Fruit fly (Drosophila melanogaster) whole organism, prepupa: Measurements from ENCODE around the gene UQCR-C1.
A peak's percentile ranks its signal among the peaks of the same experiment; 100 is the strongest.

Experiments
- Blimp-1 ChIP-seq: fragments of 200-800 bp; sonication (Bioruptor generic); optimal IDR thresholded peaks from 3 replicates; lab custom pipeline; 2017; ENCODE audit warnings: missing biosample characterization, missing genetic modification characterization, mild to moderate bottlenecking, moderate library complexity, missing genetic modification reagents
- CG10631 ChIP-seq: fragments of 200-800 bp; sonication (Bioruptor generic); optimal IDR thresholded peaks from 2 replicates; lab custom pipeline; 2016; ENCODE audit warnings: missing biosample characterization, missing genetic modification characterization
- CG10669 ChIP-seq: fragments of 200-800 bp; sonication (Bioruptor generic); optimal IDR thresholded peaks from 3 replicates; lab custom pipeline; 2018; ENCODE audit warnings: missing biosample characterization, mild to moderate bottlenecking, missing genetic modification characterization, moderate library complexity
- CG11294 ChIP-seq: fragments of 200-800 bp; sonication (Bioruptor generic); IDR thresholded peaks from 2 replicates; pipeline ENCODE4 v1.3.6; 2022; ENCODE audit warnings: missing biosample characterization, missing genetic modification characterization
- CG11902 ChIP-seq: fragments of 200-800 bp; sonication (Bioruptor generic); optimal IDR thresholded peaks from 3 replicates; lab custom pipeline; 2016; ENCODE audit warnings: missing biosample characterization, missing genetic modification characterization
- CG1621 ChIP-seq: fragments of 200-800 bp; sonication (Bioruptor generic); optimal IDR thresholded peaks from 3 replicates; lab custom pipeline; 2018; ENCODE audit warnings: missing biosample characterization, mild to moderate bottlenecking, missing genetic modification characterization
- CG16779 ChIP-seq: fragments of 200-800 bp; sonication (Bioruptor generic); optimal IDR thresholded peaks from 3 replicates; lab custom pipeline; 2017; ENCODE audit warnings: missing biosample characterization, mild to moderate bottlenecking, missing genetic modification characterization
- CG3032 ChIP-seq: fragments of 200-800 bp; optimal IDR thresholded peaks from 2 replicates; lab custom pipeline; 2019; ENCODE audit warnings: missing biosample characterization, mild to moderate bottlenecking, missing genetic modification characterization, moderate library complexity
- CG31627 ChIP-seq: fragments of 200-800 bp; sonication (Bioruptor generic); optimal IDR thresholded peaks from 3 replicates; lab custom pipeline; 2016; ENCODE audit warnings: missing biosample characterization, missing genetic modification characterization
- CG3919 ChIP-seq: fragments of 200-800 bp; sonication (Bioruptor generic); optimal IDR thresholded peaks from 3 replicates; lab custom pipeline; 2016; ENCODE audit warnings: missing biosample characterization, missing genetic modification characterization
- CG6163 ChIP-seq: fragments of 200-800 bp; sonication (Bioruptor generic); IDR thresholded peaks from 3 replicates; pipeline ENCODE4 v1.3.6; 2022; ENCODE audit warnings: missing biosample characterization, missing genetic modification characterization
- CG6276 ChIP-seq: fragments of 200-800 bp; sonication (Bioruptor generic); optimal IDR thresholded peaks from 2 replicates; lab custom pipeline; 2017; ENCODE audit warnings: missing biosample characterization, mild to moderate bottlenecking, missing genetic modification characterization
- CG6792 ChIP-seq: fragments of 200-800 bp; sonication (Bioruptor generic); optimal IDR thresholded peaks from 3 replicates; lab custom pipeline; 2016; ENCODE audit warnings: missing biosample characterization, missing genetic modification characterization
- CG6808 ChIP-seq: fragments of 200-800 bp; sonication (Bioruptor generic); optimal IDR thresholded peaks from 3 replicates; lab custom pipeline; 2017; ENCODE audit warnings: missing biosample characterization, missing genetic modification characterization, mild to moderate bottlenecking, moderate library complexity, missing genetic modification reagents
- CG7368 ChIP-seq: fragments of 200-800 bp; sonication (Bioruptor generic); optimal IDR thresholded peaks from 3 replicates; lab custom pipeline; 2016; ENCODE audit warnings: missing biosample characterization, missing genetic modification characterization
- CG8319 ChIP-seq: fragments of 200-800 bp; sonication (Bioruptor generic); optimal IDR thresholded peaks from 3 replicates; lab custom pipeline; 2016; ENCODE audit warnings: missing biosample characterization, missing genetic modification characterization
- CG8632 ChIP-seq: fragments of 200-800 bp; sonication (Bioruptor generic); optimal IDR thresholded peaks from 3 replicates; lab custom pipeline; 2016; ENCODE audit warnings: missing biosample characterization, missing genetic modification characterization
- Eip75B ChIP-seq: fragments of 200-800 bp; sonication (Bioruptor generic); optimal IDR thresholded peaks from 3 replicates; lab custom pipeline; 2016; ENCODE audit warnings: missing biosample characterization, missing genetic modification characterization
- Eip78C ChIP-seq: fragments of 200-800 bp; sonication (Bioruptor generic); peaks from one replicate; lab custom pipeline; 2016; ENCODE audit warnings: missing biosample characterization, missing genetic modification characterization
- Ets21C ChIP-seq: fragments of 200-800 bp; sonication (Bioruptor generic); optimal IDR thresholded peaks from 3 replicates; lab custom pipeline; 2016; ENCODE audit warnings: missing biosample characterization, missing genetic modification characterization
- Ets96B ChIP-seq: fragments of 200-800 bp; optimal IDR thresholded peaks from 2 replicates; lab custom pipeline; 2019; ENCODE audit warnings: missing biosample characterization, mild to moderate bottlenecking, missing genetic modification characterization, moderate library complexity
- Gug ChIP-seq: fragments of 200-800 bp; sonication (Bioruptor generic); IDR thresholded peaks from 2 replicates; pipeline ENCODE4 v1.3.6; 2022; ENCODE audit warnings: missing biosample characterization, missing genetic modification characterization
- Hr38 ChIP-seq: sonication (Bioruptor generic); optimal IDR thresholded peaks from 2 replicates; lab custom pipeline; 2016; ENCODE audit warnings: missing biosample characterization, missing genetic modification characterization
- Hr39 ChIP-seq: fragments of 200-800 bp; sonication (Bioruptor generic); optimal IDR thresholded peaks from 2 replicates; lab custom pipeline; 2016; ENCODE audit warnings: missing biosample characterization, missing genetic modification characterization
- Lpt ChIP-seq: fragments of 200-800 bp; sonication (Bioruptor generic); optimal IDR thresholded peaks from 3 replicates; lab custom pipeline; 2016; ENCODE audit warnings: missing biosample characterization, missing genetic modification characterization
- Met ChIP-seq: fragments of 200-800 bp; sonication (Bioruptor generic); optimal IDR thresholded peaks from 3 replicates; lab custom pipeline; 2016; ENCODE audit warnings: missing biosample characterization, missing genetic modification characterization
- OdsH ChIP-seq: fragments of 200-800 bp; sonication (Bioruptor generic); optimal IDR thresholded peaks from 3 replicates; lab custom pipeline; 2016; ENCODE audit warnings: missing biosample characterization, missing genetic modification characterization
- Sox102F ChIP-seq: fragments of 200-800 bp; sonication (Bioruptor generic); optimal IDR thresholded peaks from 2 replicates; lab custom pipeline; 2016; ENCODE audit warnings: missing biosample characterization, mild to moderate bottlenecking, missing genetic modification characterization
- acj6 ChIP-seq: fragments of 200-800 bp; sonication (Bioruptor generic); optimal IDR thresholded peaks from 3 replicates; lab custom pipeline; 2016; ENCODE audit warnings: missing biosample characterization, missing genetic modification characterization
- cyc ChIP-seq: fragments of 200-800 bp; sonication (Bioruptor generic); optimal IDR thresholded peaks from 3 replicates; lab custom pipeline; 2016; ENCODE audit warnings: missing biosample characterization, missing genetic modification characterization
- dac ChIP-seq: fragments of 200-800 bp; sonication (Bioruptor generic); optimal IDR thresholded peaks from 2 replicates; lab custom pipeline; 2017; ENCODE audit warnings: missing biosample characterization, mild to moderate bottlenecking, missing genetic modification characterization
- dsx ChIP-seq: fragments of 200-800 bp; optimal IDR thresholded peaks from 3 replicates; lab custom pipeline; 2019; ENCODE audit warnings: missing biosample characterization, mild to moderate bottlenecking, missing genetic modification characterization, moderate library complexity; ENCODE audit not compliant: poor library complexity, severe bottlenecking
- esn ChIP-seq: fragments of 200-800 bp; sonication (Bioruptor generic); optimal IDR thresholded peaks from 2 replicates; lab custom pipeline; 2016; ENCODE audit warnings: missing biosample characterization, mild to moderate bottlenecking, missing genetic modification characterization, moderate library complexity
- fd59A ChIP-seq: fragments of 200-800 bp; sonication (Bioruptor generic); optimal IDR thresholded peaks from 2 replicates; lab custom pipeline; 2017; ENCODE audit warnings: missing biosample characterization, mild to moderate bottlenecking, missing genetic modification characterization, missing genetic modification reagents
- fd85E ChIP-seq: fragments of 200-800 bp; sonication (Bioruptor generic); optimal IDR thresholded peaks from 3 replicates; lab custom pipeline; 2016; ENCODE audit warnings: missing biosample characterization, missing genetic modification characterization
- lz ChIP-seq: fragments of 200-800 bp; sonication (Bioruptor generic); optimal IDR thresholded peaks from 3 replicates; lab custom pipeline; 2016; ENCODE audit warnings: missing biosample characterization, missing genetic modification characterization
- net ChIP-seq: fragments of 200-800 bp; sonication (Bioruptor generic); optimal IDR thresholded peaks from 3 replicates; lab custom pipeline; 2016; ENCODE audit warnings: missing biosample characterization, missing genetic modification characterization
- pdm3 ChIP-seq: fragments of 200-800 bp; sonication (Bioruptor generic); optimal IDR thresholded peaks from 3 replicates; lab custom pipeline; 2016; ENCODE audit warnings: missing biosample characterization, missing genetic modification characterization
- spab ChIP-seq: fragments of 200-800 bp; sonication (Bioruptor generic); optimal IDR thresholded peaks from 2 replicates; lab custom pipeline; 2017; ENCODE audit warnings: missing biosample characterization, mild to moderate bottlenecking, missing genetic modification characterization, missing genetic modification reagents
- svp ChIP-seq: fragments of 200-800 bp; sonication (Bioruptor generic); peaks from one replicate; lab custom pipeline; 2016; ENCODE audit warnings: missing biosample characterization, missing genetic modification characterization
- topi ChIP-seq: fragments of 200-800 bp; sonication (Bioruptor generic); optimal IDR thresholded peaks from 3 replicates; lab custom pipeline; 2016; ENCODE audit warnings: missing biosample characterization, missing genetic modification characterization
- vri ChIP-seq: fragments of 200-800 bp; sonication (Bioruptor generic); optimal IDR thresholded peaks from 3 replicates; lab custom pipeline; 2016; ENCODE audit warnings: missing biosample characterization, mild to moderate bottlenecking, missing genetic modification characterization

The UQCR-C1 gene

DNA sequence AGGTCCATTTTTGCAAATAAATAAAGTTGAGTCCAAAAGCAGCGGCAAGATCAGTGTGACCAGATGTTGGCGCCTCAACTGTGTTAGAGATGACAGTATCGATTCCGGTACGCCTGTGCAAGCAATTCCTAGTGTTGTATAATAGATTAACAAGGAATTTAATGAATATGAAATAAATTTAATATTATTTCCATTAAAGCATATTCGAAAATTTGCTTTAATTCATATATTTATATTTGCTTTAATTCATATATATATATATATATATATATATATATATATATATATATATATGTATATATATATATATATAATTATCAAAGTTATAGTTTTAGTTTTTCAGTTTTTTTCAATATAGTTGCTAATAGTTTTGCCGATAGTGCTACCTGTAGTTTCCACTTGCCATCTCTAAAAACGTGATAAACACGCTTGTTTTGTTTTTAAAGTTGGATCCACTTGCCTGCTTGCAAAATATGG is 8.3 kb downstream of the UQCR-C1 start, which contains the start of the genes Nup93-2 and CG3817 (continued):
- TF ChIP-seq dsx (GFP tag; lab: Kevin White, UChicago), result peak; percentile 64
- no peak for TF ChIP-seq CG16779 (tag; lab: Kevin White, UChicago)
- no peak for TF ChIP-seq net (GFP tag; lab: Kevin White, UChicago)
- peak; percentile 78 for TF ChIP-seq CG3032 (tag; lab: Kevin White, UChicago)
- peak; percentile 58 for TF ChIP-seq topi (GFP tag; lab: Kevin White, UChicago)
- TF ChIP-seq Lpt (GFP tag; lab: Kevin White, UChicago), result no peak
- peak; percentile 67 for TF ChIP-seq CG8632 (GFP tag; lab: Kevin White, UChicago)
- no peak for TF ChIP-seq CG10631 (GFP tag; lab: Kevin White, UChicago)
- TF ChIP-seq Eip75B (GFP tag; lab: Kevin White, UChicago), result peak; percentile 45
- TF ChIP-seq lz (GFP tag; lab: Kevin White, UChicago), result peak; percentile 72
- TF ChIP-seq Ets96B, result peak; percentile 69
- no peak for TF ChIP-seq svp (GFP tag; lab: Kevin White, UChicago)
- peak; percentile 46 for TF ChIP-seq CG11902
- no peak for TF ChIP-seq vri (GFP tag; lab: Kevin White, UChicago)
- 0 out of 2 replicates have a peak, but pooled peaks have one; percentile 33 for TF ChIP-seq CG11294 (GFP tag; lab: Robert Waterston, UW)
- no peak for TF ChIP-seq fd85E (GFP tag; lab: Kevin White, UChicago)
- TF ChIP-seq esn (GFP tag; lab: Kevin White, UChicago), result peak; percentile 70
- no peak for TF ChIP-seq Met (GFP tag; lab: Kevin White, UChicago)
- peak; percentile 37 for TF ChIP-seq CG31627 (GFP tag; lab: Kevin White, UChicago)
- TF ChIP-seq OdsH, result no peak
- TF ChIP-seq spab (GFP tag; lab: Kevin White, UChicago), result no peak
- no peak for TF ChIP-seq CG6808 (GFP tag; lab: Kevin White, UChicago)

DNA sequence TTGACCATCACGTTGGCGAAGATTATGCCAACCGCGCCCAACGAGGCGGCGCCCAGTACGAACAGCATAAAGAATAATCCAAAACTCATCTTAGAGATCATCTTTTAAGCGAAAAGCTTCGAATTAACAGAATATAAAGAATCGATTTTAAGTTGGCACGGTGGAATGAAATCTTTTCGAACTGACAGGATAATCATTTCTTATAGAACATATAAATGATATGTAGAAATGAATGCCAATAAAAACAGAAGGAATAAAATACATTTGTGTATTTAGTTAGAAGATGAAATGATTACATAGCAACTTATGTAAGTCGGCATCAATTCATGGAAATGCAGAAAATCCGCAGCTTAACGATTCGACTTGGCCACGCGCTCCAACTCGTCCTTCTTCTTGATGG is 10.1 kb downstream of the UQCR-C1 start, which contains the start of gene VhaPPA1-2:
Gene VhaPPA1-2 (minus strand): TSS at position 101 of the 400 bp plus-strand sequence.
- TF ChIP-seq CG11294 (GFP tag; lab: Robert Waterston, UW) (no peak), fd85E (GFP tag; lab: Kevin White, UChicago) (no peak), Ets21C (GFP tag; lab: Kevin White, UChicago) (no peak), Sox102F (GFP tag; lab: Kevin White, UChicago) (no peak), vri (GFP tag; lab: Kevin White, UChicago) (no peak), lz (GFP tag; lab: Kevin White, UChicago) (no peak), CG11902 (no peak), CG10631 (GFP tag; lab: Kevin White, UChicago) (no peak), pdm3 (GFP tag; lab: Kevin White, UChicago) (no peak), CG31627 (GFP tag; lab: Kevin White, UChicago) (no peak)
- TF ChIP-seq, all 60 proteins: peak for 0

DNA sequence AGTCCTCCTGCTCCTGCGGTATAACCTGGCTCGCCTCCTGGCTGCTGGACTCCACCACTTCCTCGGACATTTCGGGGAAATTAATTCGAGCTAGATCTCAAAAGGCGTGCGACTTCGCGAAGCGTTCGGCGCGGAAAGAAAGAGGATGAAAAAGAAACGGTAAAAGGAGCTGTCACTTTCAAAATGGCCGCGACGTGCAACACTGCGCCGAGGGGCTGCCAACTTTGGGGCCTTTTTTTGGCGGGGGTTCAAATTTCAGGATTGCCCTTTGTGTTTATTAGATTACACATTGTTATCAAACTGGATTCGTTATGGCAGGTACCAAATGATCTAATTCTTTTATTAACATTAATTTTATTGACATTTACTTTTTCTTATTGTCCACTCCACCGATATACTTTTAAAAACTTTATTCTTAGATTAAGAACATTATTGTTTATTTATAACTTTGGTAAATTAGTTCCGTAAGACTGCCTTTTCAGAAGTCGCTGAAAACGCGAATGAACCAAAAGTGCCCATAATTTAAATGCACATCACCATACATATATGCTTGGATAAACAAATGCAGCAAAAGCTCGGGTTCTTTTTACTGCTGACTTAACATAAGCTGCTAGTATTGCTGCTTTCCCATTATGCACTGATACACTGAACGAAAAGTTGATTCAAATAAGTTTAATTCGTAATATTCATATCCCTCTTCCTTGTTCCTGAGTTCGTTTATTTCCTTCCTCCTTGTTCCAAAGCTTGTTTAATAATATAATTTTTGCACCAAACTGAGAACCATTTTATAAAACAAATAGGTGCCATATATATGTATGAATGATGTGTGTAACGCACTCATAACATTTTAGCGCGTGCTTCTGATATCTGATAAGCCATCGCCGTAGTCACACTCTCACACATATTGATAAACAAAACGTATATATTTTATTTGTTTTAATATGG is 11.6 kb downstream of the UQCR-C1 start, which contains the start of gene RpS5b:
Gene RpS5b (minus strand): TSS at position 156 of the 945 bp plus-strand sequence.
- no peak for TF ChIP-seq CG3032 (tag; lab: Kevin White, UChicago)
- TF ChIP-seq Sox102F (GFP tag; lab: Kevin White, UChicago), result no peak
- TF ChIP-seq CG8319 (GFP tag; lab: Kevin White, UChicago), result no peak
- no peak for TF ChIP-seq acj6
- no peak for TF ChIP-seq CG7368 (GFP tag; lab: Kevin White, UChicago)
- peak; percentile 34 for TF ChIP-seq svp (GFP tag; lab: Kevin White, UChicago)
- no peak for TF ChIP-seq CG6276 (GFP tag; lab: Kevin White, UChicago)
- no peak for TF ChIP-seq esn (GFP tag; lab: Kevin White, UChicago)
- TF ChIP-seq CG10631 (GFP tag; lab: Kevin White, UChicago), result no peak
- no peak for TF ChIP-seq Hr39 (GFP tag; lab: Kevin White, UChicago)
- TF ChIP-seq CG8632 (GFP tag; lab: Kevin White, UChicago), result no peak
- no peak for TF ChIP-seq Hr38
- peak; percentile 61 for TF ChIP-seq Blimp-1 (GFP tag; lab: Kevin White, UChicago)
- 0 out of 3 replicates have a peak, but pooled peaks have one; percentile 18 for TF ChIP-seq CG6163 (GFP tag; lab: Robert Waterston, UW)
- no peak for TF ChIP-seq Gug
- TF ChIP-seq lz (GFP tag; lab: Kevin White, UChicago), result no peak
- no peak for TF ChIP-seq CG1621
- TF ChIP-seq dsx (GFP tag; lab: Kevin White, UChicago), result no peak
- no peak for TF ChIP-seq CG10669 (GFP tag; lab: Kevin White, UChicago)
- no peak for TF ChIP-seq fd59A (GFP tag; lab: Kevin White, UChicago)
- no peak for TF ChIP-seq CG6792 (GFP tag; lab: Kevin White, UChicago)
- TF ChIP-seq net (GFP tag; lab: Kevin White, UChicago), result no peak
- peak; percentile 11 for TF ChIP-seq cyc (GFP tag; lab: Kevin White, UChicago)
- TF ChIP-seq Eip75B (GFP tag; lab: Kevin White, UChicago), result no peak
- peak; percentile 58 for TF ChIP-seq Eip78C (GFP tag; lab: Kevin White, UChicago)
- no peak for TF ChIP-seq dac (GFP tag; lab: Kevin White, UChicago)
- peak; percentile 12 for TF ChIP-seq CG3919 (GFP tag; lab: Kevin White, UChicago)
